Worm (Caenorhabditis elegans) whole organism, young adult: ENCODE measurements around the gene ceh-86.

Experiments
- B0035.1 ChIP-seq: sonication (generic microtip); optimal IDR thresholded peaks from 2 replicates; lab custom pipeline; 2016; ENCODE audit warnings: missing genetic modification characterization, mild to moderate bottlenecking, missing compliant biosample characterization, missing genotype, missing genetic modification reagents
- B0336.3 ChIP-seq: fragments of 200-800 bp; sonication (Bioruptor generic); IDR thresholded peaks from 2 replicates; pipeline ENCODE4 v1.3.6; 2022; ENCODE audit warnings: missing genetic modification characterization, missing compliant biosample characterization
- D2030.7 ChIP-seq: fragments of 200-800 bp; sonication (Bioruptor generic); IDR thresholded peaks from 2 replicates; pipeline ENCODE4 v1.3.6; 2022; ENCODE audit warnings: missing genetic modification reagents, missing genetic modification characterization, missing compliant biosample characterization
- F23B12.7 ChIP-seq: sonication (generic microtip); optimal IDR thresholded peaks from 2 replicates; lab custom pipeline; 2017; ENCODE audit warnings: missing genetic modification characterization, mild to moderate bottlenecking, missing compliant biosample characterization, antibody characterized with exemption, moderate library complexity; ENCODE audit not compliant: insufficient read depth
- F52B5.7 ChIP-seq: sonication (generic microtip); optimal IDR thresholded peaks from 2 replicates; lab custom pipeline; 2016; ENCODE audit warnings: mild to moderate bottlenecking, missing genetic modification characterization, missing compliant biosample characterization
- F55B11.4 ChIP-seq: sonication (generic microtip); optimal IDR thresholded peaks from 2 replicates; lab custom pipeline; 2016; ENCODE audit warnings: missing compliant biosample characterization, missing genetic modification characterization, borderline replicate concordance; ENCODE audit not compliant: insufficient read depth
- F57A8.1 ChIP-seq: fragments of 200-800 bp; sonication (Bioruptor generic); optimal IDR thresholded peaks from 2 replicates; lab custom pipeline; 2018; ENCODE audit warnings: mild to moderate bottlenecking, missing genetic modification characterization, moderate library complexity, missing compliant biosample characterization
- F57C9.4 ChIP-seq: sonication (generic microtip); optimal IDR thresholded peaks from 2 replicates; lab custom pipeline; 2017; ENCODE audit warnings: mild to moderate bottlenecking, missing genetic modification characterization, missing compliant biosample characterization
- Y95B8A.8 ChIP-seq: fragments of 200-800 bp; sonication (Bioruptor generic); IDR thresholded peaks from 2 replicates; pipeline ENCODE4 v1.3.6; 2022; ENCODE audit warnings: missing genetic modification reagents, missing genetic modification characterization, missing compliant biosample characterization
- ZK185.1 ChIP-seq: sonication (generic microtip); optimal IDR thresholded peaks from 2 replicates; lab custom pipeline; 2016; ENCODE audit warnings: mild to moderate bottlenecking, missing genetic modification characterization, missing compliant biosample characterization; ENCODE audit not compliant: poor library complexity, severe bottlenecking
- attf-3 ChIP-seq: fragments of 200-800 bp; sonication (Bioruptor generic); conservative IDR thresholded peaks from 2 replicates; pipeline ENCODE4 v1.3.6; 2022; ENCODE audit warnings: missing genetic modification reagents, missing genetic modification characterization, missing compliant biosample characterization
- attf-5 ChIP-seq: fragments of 200-800 bp; sonication (Bioruptor generic); optimal IDR thresholded peaks from 2 replicates; lab custom pipeline; 2018; ENCODE audit warnings: mild to moderate bottlenecking, missing genetic modification characterization, missing compliant biosample characterization
- attf-6 ChIP-seq: fragments of 200-800 bp; sonication (Bioruptor generic); IDR thresholded peaks from 2 replicates; pipeline ENCODE4 v1.3.6; 2022; ENCODE audit warnings: missing genetic modification reagents, missing genetic modification characterization, missing compliant biosample characterization
- cebp-1 ChIP-seq, 2 experiments: fragments of 200-800 bp in 1 of 2; sonication (Bioruptor generic) in 1 of 2; sonication (generic microtip) in 1 of 2; IDR thresholded peaks in 1 of 2; optimal IDR thresholded peaks in 1 of 2; 2 replicates each; pipeline versions ENCODE4 v1.3.6 to Lab custom; 2017 to 2022; ENCODE audit warnings: missing compliant biosample characterization in 2 of 2, missing genetic modification characterization in 2 of 2, mild to moderate bottlenecking in 1 of 2, missing genetic modification reagents in 1 of 2, moderate library complexity in 1 of 2
- ceh-79 ChIP-seq: sonication (generic microtip); optimal IDR thresholded peaks from 2 replicates; lab custom pipeline; 2017; ENCODE audit warnings: mild to moderate bottlenecking, missing genetic modification characterization, missing compliant biosample characterization
- dox-1 ChIP-seq: fragments of 200-800 bp; sonication (Bioruptor generic); IDR thresholded peaks from 2 replicates; pipeline ENCODE4 v1.3.6; 2022; ENCODE audit warnings: missing genetic modification reagents, missing genetic modification characterization, missing compliant biosample characterization
- egl-18 ChIP-seq: fragments of 200-800 bp; sonication (Bioruptor generic); IDR thresholded peaks from 2 replicates; pipeline ENCODE4 v1.3.6; 2022; ENCODE audit warnings: missing genetic modification reagents, missing genetic modification characterization, missing compliant biosample characterization
- egl-44 ChIP-seq: fragments of 200-800 bp; sonication (Bioruptor generic); IDR thresholded peaks from 2 replicates; pipeline ENCODE4 v1.3.6; 2022; ENCODE audit warnings: missing genetic modification reagents, missing genetic modification characterization, missing compliant biosample characterization
- gei-17 ChIP-seq: fragments of 200-800 bp; sonication (Bioruptor generic); optimal IDR thresholded peaks from 2 replicates; lab custom pipeline; 2018; ENCODE audit warnings: mild to moderate bottlenecking, missing genetic modification characterization, missing compliant biosample characterization
- him-1 ChIP-seq: sonication (generic microtip); optimal IDR thresholded peaks from 2 replicates; lab custom pipeline; 2016; ENCODE audit warnings: missing genotype, missing genetic modification reagents, missing genetic modification characterization, missing compliant biosample characterization
- hmg-1.2 ChIP-seq: fragments of 200-800 bp; sonication (Bioruptor generic); IDR thresholded peaks from 2 replicates; pipeline ENCODE4 v1.3.6; 2022; ENCODE audit warnings: missing genetic modification reagents, missing genetic modification characterization, missing compliant biosample characterization
- hrde-1 ChIP-seq: sonication (generic microtip); optimal IDR thresholded peaks from 2 replicates; lab custom pipeline; 2016; ENCODE audit warnings: missing genetic modification characterization, mild to moderate bottlenecking, missing compliant biosample characterization, moderate library complexity, missing genotype, missing genetic modification reagents, borderline replicate concordance
- hsf-1 ChIP-seq: fragments of 200-800 bp; sonication (Bioruptor generic); IDR thresholded peaks from 2 replicates; pipeline ENCODE4 v1.3.6; 2022; ENCODE audit warnings: missing genetic modification reagents, missing genetic modification characterization, missing compliant biosample characterization
- lag-1 ChIP-seq: fragments of 200-800 bp; sonication (Bioruptor generic); IDR thresholded peaks from 2 replicates; pipeline ENCODE4 v1.3.6; 2022; ENCODE audit warnings: missing genetic modification reagents, missing genetic modification characterization, missing compliant biosample characterization
- lin-54 ChIP-seq: fragments of 200-800 bp; sonication (Bioruptor generic); optimal IDR thresholded peaks from 2 replicates; lab custom pipeline; 2018; ENCODE audit warnings: mild to moderate bottlenecking, missing genetic modification characterization, missing compliant biosample characterization
- lsy-27 ChIP-seq: sonication (generic microtip); optimal IDR thresholded peaks from 2 replicates; lab custom pipeline; 2017; ENCODE audit warnings: missing genetic modification characterization, mild to moderate bottlenecking, missing compliant biosample characterization, antibody characterized with exemption, missing genotype, borderline replicate concordance; ENCODE audit not compliant: insufficient read depth
- madf-10 ChIP-seq: sonication (generic microtip); optimal IDR thresholded peaks from 2 replicates; lab custom pipeline; 2016; ENCODE audit warnings: mild to moderate bottlenecking, missing genetic modification characterization, missing compliant biosample characterization
- madf-6 ChIP-seq: fragments of 200-800 bp; sonication (Bioruptor generic); IDR thresholded peaks from 2 replicates; pipeline ENCODE4 v1.3.6; 2022; ENCODE audit warnings: missing genetic modification reagents, missing genetic modification characterization, missing compliant biosample characterization
- madf-8 ChIP-seq: fragments of 200-800 bp; sonication (Bioruptor generic); conservative IDR thresholded peaks from 2 replicates; pipeline ENCODE4 v1.3.6; 2022; ENCODE audit warnings: missing genetic modification reagents, missing genetic modification characterization, missing compliant biosample characterization
- nfya-1 ChIP-seq: sonication (generic microtip); optimal IDR thresholded peaks from 2 replicates; lab custom pipeline; 2017; ENCODE audit warnings: antibody characterized with exemption, missing compliant biosample characterization, missing genetic modification characterization, borderline replicate concordance; ENCODE audit not compliant: insufficient read depth
- nhr-179 ChIP-seq: sonication (generic microtip); optimal IDR thresholded peaks from 2 replicates; lab custom pipeline; 2016; ENCODE audit warnings: mild to moderate bottlenecking, missing genetic modification characterization, missing compliant biosample characterization
- nhr-80 ChIP-seq: sonication (generic microtip); optimal IDR thresholded peaks from 2 replicates; lab custom pipeline; 2016; ENCODE audit warnings: missing genetic modification characterization, missing compliant biosample characterization
- pbrm-1 ChIP-seq: fragments of 200-800 bp; sonication (Bioruptor generic); IDR thresholded peaks from 2 replicates; pipeline ENCODE4 v1.3.6; 2022; ENCODE audit warnings: missing genetic modification reagents, missing genetic modification characterization, missing compliant biosample characterization
- pha-4 ChIP-seq: fragments of 150-350 bp; sonication (generic microtip); optimal IDR thresholded peaks from 2 replicates; lab custom pipeline; 2014; ENCODE audit warnings: missing biosample characterization, missing genetic modification reagents, missing genetic modification characterization
- sdz-38 ChIP-seq: sonication (generic microtip); optimal IDR thresholded peaks from 2 replicates; lab custom pipeline; 2016; ENCODE audit warnings: missing genotype, missing genetic modification characterization, missing compliant biosample characterization
- sea-2 ChIP-seq: fragments of 200-800 bp; sonication (Bioruptor generic); IDR thresholded peaks from 2 replicates; pipeline ENCODE4 v1.3.6; 2022; ENCODE audit warnings: missing genetic modification characterization, missing compliant biosample characterization
- snpc-1.3 ChIP-seq: sonication (generic microtip); optimal IDR thresholded peaks from 2 replicates; lab custom pipeline; 2017; ENCODE audit warnings: missing genetic modification characterization, mild to moderate bottlenecking, missing compliant biosample characterization, antibody characterized with exemption, moderate library complexity, missing genotype, missing genetic modification reagents; ENCODE audit not compliant: insufficient read depth
- snpc-4 ChIP-seq, 5 experiments: fragments of 150-350 bp in 1 of 5; sonication (generic microtip) in 4 of 5; optimal IDR thresholded peaks; 2 replicates each; lab custom pipeline; 2014 to 2018; ENCODE audit warnings: missing genetic modification characterization in 5 of 5, missing biosample characterization in 3 of 5, antibody characterized with exemption in 2 of 5, mild to moderate bottlenecking in 2 of 5, missing compliant biosample characterization in 2 of 5, missing genotype in 2 of 5, moderate library complexity in 2 of 5, missing genetic modification reagents in 1 of 5
- sptf-2 ChIP-seq: fragments of 200-800 bp; sonication (Bioruptor generic); optimal IDR thresholded peaks from 2 replicates; lab custom pipeline; 2018; ENCODE audit warnings: mild to moderate bottlenecking, missing genetic modification characterization, missing compliant biosample characterization
- tbp1 ChIP-seq: fragments of 200-800 bp; sonication (Bioruptor generic); optimal IDR thresholded peaks from 2 replicates; lab custom pipeline; 2018; ENCODE audit warnings: mild to moderate bottlenecking, missing genetic modification characterization, missing compliant biosample characterization
- unc-62 ChIP-seq: fragments of 150-350 bp; optimal IDR thresholded peaks from 2 replicates; lab custom pipeline; 2014; ENCODE audit warnings: missing biosample characterization, missing genetic modification reagents, missing genetic modification characterization
- xnd-1 ChIP-seq: sonication (generic microtip); optimal IDR thresholded peaks from 2 replicates; lab custom pipeline; 2016; ENCODE audit warnings: missing genotype, missing genetic modification reagents, missing genetic modification characterization, missing compliant biosample characterization
- zfh-2 ChIP-seq: fragments of 200-800 bp; sonication (Bioruptor generic); conservative IDR thresholded peaks from 2 replicates; pipeline ENCODE4 v1.3.6; 2022; ENCODE audit warnings: missing genetic modification reagents, missing genetic modification characterization, missing compliant biosample characterization
- zim-3 ChIP-seq: sonication (generic microtip); optimal IDR thresholded peaks from 2 replicates; lab custom pipeline; 2017; ENCODE audit warnings: mild to moderate bottlenecking, missing genetic modification characterization, moderate library complexity, missing compliant biosample characterization
- ztf-28 ChIP-seq: fragments of 200-800 bp; sonication (Bioruptor generic); IDR thresholded peaks from 2 replicates; pipeline ENCODE4 v1.3.6; 2022; ENCODE audit warnings: missing genetic modification reagents, missing genetic modification characterization, missing compliant biosample characterization

The ceh-86 gene

DNA sequence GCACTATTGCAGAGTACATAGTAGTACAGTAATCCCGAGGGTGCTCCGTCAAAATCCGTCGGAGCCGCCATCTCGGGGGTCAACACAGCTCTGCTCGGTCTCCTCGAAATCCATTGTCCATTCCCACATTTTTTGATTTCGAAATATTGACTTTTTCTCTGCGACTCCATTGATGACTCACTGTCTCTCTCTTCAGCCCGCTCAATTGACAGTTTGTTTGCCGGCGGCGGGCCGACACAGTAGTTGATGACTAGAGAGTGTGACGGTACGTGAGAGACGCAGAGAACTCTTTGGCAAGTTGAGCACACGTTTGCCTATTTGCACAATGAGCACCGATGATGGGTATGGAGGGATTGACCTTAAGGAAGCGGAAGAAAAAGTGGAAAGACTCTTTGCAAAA lies 22.9 kb upstream of the ceh-86 start (continued):
- TF ChIP-seq lsy-27 (no peak), madf-8 (GFP tag; lab: Robert Waterston, UW) (no peak), B0336.3 (GFP tag; lab: Robert Waterston, UW) (no peak), ztf-28 (no peak), snpc-4 (GFP tag; optimal IDR thresholded peaks at IDR 0.05; lab: Kevin White, UChicago) (no peak), snpc-4 (tag; optimal IDR thresholded peaks at IDR 0.05; lab: Kevin White, UChicago) (peak in 1 of 4 experiments; percentile 46), tbp1 (peak; percentile 33), egl-18 (GFP tag; lab: Robert Waterston, UW) (no peak), nhr-179 (no peak), F52B5.7 (tag; lab: Kevin White, UChicago) (no peak), attf-6 (GFP tag; lab: Robert Waterston, UW) (no peak), hmg-1.2 (GFP tag; lab: Robert Waterston, UW) (peak; percentile 76), sea-2 (GFP tag; lab: Robert Waterston, UW) (no peak), lag-1 (no peak), lin-54 (GFP tag; lab: Kevin White, UChicago) (peak; percentile 35), cebp-1 (GFP tag; IDR thresholded peaks at IDR 0.05; lab: Robert Waterston, UW) (peak; percentile 78), cebp-1 (tag; optimal IDR thresholded peaks at IDR 0.05; lab: Kevin White, UChicago) (peak; percentile 88), nhr-80 (tag; lab: Kevin White, UChicago) (peak; percentile 88), unc-62 (peak; percentile 23), zfh-2 (peak; percentile 85), sptf-2 (GFP tag; lab: Kevin White, UChicago) (no peak), madf-10 (tag; lab: Kevin White, UChicago) (peak; percentile 1)

DNA sequence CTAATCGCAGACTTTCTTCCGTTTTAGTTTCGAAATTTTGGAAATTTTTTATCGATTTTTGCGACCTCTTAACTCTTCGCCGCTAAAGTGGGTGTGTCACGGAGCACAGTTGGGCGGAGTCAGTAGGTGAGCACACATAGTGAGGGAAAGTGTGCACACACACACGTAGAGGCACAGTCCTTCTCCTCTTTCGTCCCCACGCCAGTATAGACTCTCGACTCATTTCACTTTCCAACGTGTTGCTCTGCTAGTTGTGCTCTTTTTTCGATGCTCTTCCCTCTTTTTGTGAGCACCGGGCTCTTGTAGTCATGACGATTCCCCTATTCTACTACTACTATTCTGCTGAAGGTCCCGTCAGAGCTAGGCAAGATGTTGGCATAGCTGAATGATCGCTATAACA lies 20.6 kb upstream of the ceh-86 start:
- TF ChIP-seq dox-1 (GFP tag; lab: Robert Waterston, UW) = peak; percentile 56
- TF ChIP-seq pbrm-1 (GFP tag; lab: Robert Waterston, UW) = 0 out of 2 replicates have a peak, but pooled peaks have one; percentile 42
- TF ChIP-seq madf-8 (GFP tag; lab: Robert Waterston, UW) = no peak
- TF ChIP-seq him-1 = no peak
- peak; percentile 9 for TF ChIP-seq attf-5 (GFP tag; lab: Kevin White, UChicago)
- TF ChIP-seq egl-44 (GFP tag; lab: Robert Waterston, UW) = 0 out of 2 replicates have a peak, but pooled peaks have one; percentile 9
- no peak for TF ChIP-seq F57C9.4 (tag; lab: Kevin White, UChicago)
- TF ChIP-seq xnd-1 (tag; lab: Kevin White, UChicago) = no peak
- 0 out of 2 replicates have a peak, but pooled peaks have one; percentile 17 for TF ChIP-seq hmg-1.2 (GFP tag; lab: Robert Waterston, UW)
- no peak for TF ChIP-seq ztf-28
- no peak for TF ChIP-seq nfya-1 (tag; lab: Kevin White, UChicago)
- no peak for TF ChIP-seq F23B12.7 (tag; lab: Kevin White, UChicago)
- no peak for TF ChIP-seq F55B11.4 (tag; lab: Kevin White, UChicago)
- no peak for TF ChIP-seq B0035.1 (tag; lab: Kevin White, UChicago)
- peak; percentile 71 for TF ChIP-seq nhr-80 (tag; lab: Kevin White, UChicago)
- TF ChIP-seq hsf-1 (GFP tag; lab: Robert Waterston, UW) = peak; percentile 35; the same call in 1 of the 2 replicates
- TF ChIP-seq zim-3 (tag; lab: Kevin White, UChicago) = no peak
- no peak for TF ChIP-seq attf-3 (GFP tag; lab: Robert Waterston, UW)
- no peak for TF ChIP-seq F57A8.1 (GFP tag; lab: Kevin White, UChicago)
- no peak for TF ChIP-seq D2030.7 (GFP tag; lab: Robert Waterston, UW)
- TF ChIP-seq madf-6 (GFP tag; lab: Robert Waterston, UW) = peak; percentile 17; the same call in 1 of the 2 replicates
- TF ChIP-seq ZK185.1 = no peak
- no peak for TF ChIP-seq sdz-38 (tag; lab: Kevin White, UChicago)
- TF ChIP-seq pha-4 (tag; lab: Kevin White, UChicago) = no peak
- peak; percentile 40; the same call in 1 of the 2 replicates for TF ChIP-seq cebp-1 (GFP tag; IDR thresholded peaks at IDR 0.05; lab: Robert Waterston, UW)
- peak; percentile 68 for TF ChIP-seq cebp-1 (tag; optimal IDR thresholded peaks at IDR 0.05; lab: Kevin White, UChicago)
- TF ChIP-seq hrde-1 (tag; lab: Kevin White, UChicago) = no peak
- TF ChIP-seq gei-17 (GFP tag; lab: Kevin White, UChicago) = no peak
- no peak for TF ChIP-seq snpc-1.3 (tag; lab: Kevin White, UChicago)
- no peak for TF ChIP-seq ceh-79 (tag; lab: Kevin White, UChicago)
- TF ChIP-seq Y95B8A.8 (GFP tag; lab: Robert Waterston, UW) = no peak
